Worm (Caenorhabditis elegans) whole organism, young adult: Measurements from ENCODE around the gene srlf-30.

Experiments
- B0019.2 ChIP-seq: fragments of 200-800 bp; sonication (Bioruptor generic); conservative IDR thresholded peaks from 2 replicates; pipeline ENCODE4 v1.3.6; 2022; ENCODE audit warnings: missing genetic modification reagents, missing genetic modification characterization, missing compliant biosample characterization
- C17E4.6 ChIP-seq: fragments of 200-800 bp; sonication (Bioruptor generic); IDR thresholded peaks from 2 replicates; pipeline ENCODE4 v1.3.6; 2022; ENCODE audit warnings: missing genetic modification reagents, missing genetic modification characterization, missing compliant biosample characterization
- F33H1.4 ChIP-seq: fragments of 200-800 bp; sonication (Bioruptor generic); IDR thresholded peaks from 2 replicates; pipeline ENCODE4 v1.3.6; 2022; ENCODE audit warnings: missing genetic modification reagents, missing genetic modification characterization, missing compliant biosample characterization
- F49E8.2 ChIP-seq: sonication (generic microtip); optimal IDR thresholded peaks from 3 replicates; lab custom pipeline; 2017; ENCODE audit warnings: missing genetic modification characterization, mild to moderate bottlenecking, missing compliant biosample characterization, antibody characterized with exemption, moderate library complexity; ENCODE audit not compliant: insufficient read depth
- F52B5.7 ChIP-seq: sonication (generic microtip); optimal IDR thresholded peaks from 2 replicates; lab custom pipeline; 2016; ENCODE audit warnings: mild to moderate bottlenecking, missing genetic modification characterization, missing compliant biosample characterization
- F55B11.4 ChIP-seq: sonication (generic microtip); optimal IDR thresholded peaks from 2 replicates; lab custom pipeline; 2016; ENCODE audit warnings: missing compliant biosample characterization, missing genetic modification characterization, borderline replicate concordance; ENCODE audit not compliant: insufficient read depth
- F57A8.1 ChIP-seq: fragments of 200-800 bp; sonication (Bioruptor generic); optimal IDR thresholded peaks from 2 replicates; lab custom pipeline; 2018; ENCODE audit warnings: mild to moderate bottlenecking, missing genetic modification characterization, moderate library complexity, missing compliant biosample characterization
- K11D2.4 ChIP-seq: fragments of 200-800 bp; sonication (Bioruptor generic); IDR thresholded peaks from 2 replicates; pipeline ENCODE4 v1.3.6; 2022; ENCODE audit warnings: missing genetic modification reagents, missing genetic modification characterization, missing compliant biosample characterization
- Y56A3A.18 ChIP-seq: fragments of 200-800 bp; sonication (Bioruptor generic); IDR thresholded peaks from 2 replicates; pipeline ENCODE4 v1.3.6; 2022; ENCODE audit warnings: missing genetic modification reagents, missing genetic modification characterization, missing compliant biosample characterization
- Y95B8A.8 ChIP-seq: fragments of 200-800 bp; sonication (Bioruptor generic); IDR thresholded peaks from 2 replicates; pipeline ENCODE4 v1.3.6; 2022; ENCODE audit warnings: missing genetic modification reagents, missing genetic modification characterization, missing compliant biosample characterization
- ama-1 ChIP-seq, 3 experiments: fragments of 150-350 bp in 1 of 3; sonication (generic microtip) in 2 of 3; optimal IDR thresholded peaks; 2 replicates each; lab custom pipeline; 2014 to 2018; ENCODE audit warnings: missing biosample characterization in 2 of 3, missing genetic modification characterization in 2 of 3, missing genetic modification reagents in 2 of 3
- aptf-2 ChIP-seq: fragments of 200-800 bp; sonication (Bioruptor generic); conservative IDR thresholded peaks from 2 replicates; pipeline ENCODE4 v1.3.6; 2022; ENCODE audit warnings: missing genetic modification reagents, missing genetic modification characterization, missing compliant biosample characterization
- athp-1 ChIP-seq: sonication (generic microtip); optimal IDR thresholded peaks from 2 replicates; lab custom pipeline; 2017; ENCODE audit warnings: mild to moderate bottlenecking, missing genetic modification characterization, missing compliant biosample characterization
- attf-5 ChIP-seq: fragments of 200-800 bp; sonication (Bioruptor generic); optimal IDR thresholded peaks from 2 replicates; lab custom pipeline; 2018; ENCODE audit warnings: mild to moderate bottlenecking, missing genetic modification characterization, missing compliant biosample characterization
- attf-6 ChIP-seq: fragments of 200-800 bp; sonication (Bioruptor generic); IDR thresholded peaks from 2 replicates; pipeline ENCODE4 v1.3.6; 2022; ENCODE audit warnings: missing genetic modification reagents, missing genetic modification characterization, missing compliant biosample characterization
- cebp-2 ChIP-seq: fragments of 200-800 bp; sonication (Bioruptor generic); IDR thresholded peaks from 2 replicates; pipeline ENCODE4 v1.3.6; 2022; ENCODE audit warnings: missing genetic modification characterization, missing compliant biosample characterization
- ceh-27 ChIP-seq: fragments of 200-800 bp; sonication (Bioruptor generic); optimal IDR thresholded peaks from 2 replicates; lab custom pipeline; 2018; ENCODE audit warnings: mild to moderate bottlenecking, missing genetic modification characterization, moderate library complexity, missing compliant biosample characterization
- ceh-79 ChIP-seq: sonication (generic microtip); optimal IDR thresholded peaks from 2 replicates; lab custom pipeline; 2017; ENCODE audit warnings: mild to moderate bottlenecking, missing genetic modification characterization, missing compliant biosample characterization
- dpff-1 ChIP-seq: sonication (generic microtip); optimal IDR thresholded peaks from 2 replicates; lab custom pipeline; 2017; ENCODE audit warnings: mild to moderate bottlenecking, missing genetic modification characterization, missing compliant biosample characterization
- egl-18 ChIP-seq: fragments of 200-800 bp; sonication (Bioruptor generic); IDR thresholded peaks from 2 replicates; pipeline ENCODE4 v1.3.6; 2022; ENCODE audit warnings: missing genetic modification reagents, missing genetic modification characterization, missing compliant biosample characterization
- egl-44 ChIP-seq: fragments of 200-800 bp; sonication (Bioruptor generic); IDR thresholded peaks from 2 replicates; pipeline ENCODE4 v1.3.6; 2022; ENCODE audit warnings: missing genetic modification reagents, missing genetic modification characterization, missing compliant biosample characterization
- ets-4 ChIP-seq: fragments of 200-800 bp; sonication (Bioruptor generic); optimal IDR thresholded peaks from 2 replicates; lab custom pipeline; 2018; ENCODE audit warnings: mild to moderate bottlenecking, missing genetic modification characterization, missing compliant biosample characterization
- hlh-26 ChIP-seq: fragments of 200-800 bp; sonication (Bioruptor generic); conservative IDR thresholded peaks from 2 replicates; pipeline ENCODE4 v1.3.6; 2022; ENCODE audit warnings: missing genetic modification reagents, missing genetic modification characterization, missing compliant biosample characterization
- lag-1 ChIP-seq: fragments of 200-800 bp; sonication (Bioruptor generic); IDR thresholded peaks from 2 replicates; pipeline ENCODE4 v1.3.6; 2022; ENCODE audit warnings: missing genetic modification reagents, missing genetic modification characterization, missing compliant biosample characterization
- let-526 ChIP-seq: fragments of 200-800 bp; sonication (Bioruptor generic); IDR thresholded peaks from 2 replicates; pipeline ENCODE4 v1.3.6; 2022; ENCODE audit warnings: missing genetic modification reagents, missing genetic modification characterization, missing compliant biosample characterization
- lin-35 ChIP-seq, 3 experiments: fragments of 150-350 bp in 2 of 3; sonication (generic microtip) in 1 of 3; optimal IDR thresholded peaks; 2 replicates each; lab custom pipeline; 2014 to 2018; ENCODE audit warnings: missing biosample characterization in 3 of 3, missing genetic modification characterization in 3 of 3, missing genetic modification reagents in 3 of 3
- lir-1 ChIP-seq: fragments of 200-800 bp; sonication (Bioruptor generic); conservative IDR thresholded peaks from 2 replicates; pipeline ENCODE4 v1.3.6; 2022; ENCODE audit warnings: missing genetic modification reagents, missing genetic modification characterization, missing compliant biosample characterization
- lsy-27 ChIP-seq: sonication (generic microtip); optimal IDR thresholded peaks from 2 replicates; lab custom pipeline; 2017; ENCODE audit warnings: missing genetic modification characterization, mild to moderate bottlenecking, missing compliant biosample characterization, antibody characterized with exemption, missing genotype, borderline replicate concordance; ENCODE audit not compliant: insufficient read depth
- madf-8 ChIP-seq: fragments of 200-800 bp; sonication (Bioruptor generic); conservative IDR thresholded peaks from 2 replicates; pipeline ENCODE4 v1.3.6; 2022; ENCODE audit warnings: missing genetic modification reagents, missing genetic modification characterization, missing compliant biosample characterization
- mel-28 ChIP-seq: sonication (generic microtip); optimal IDR thresholded peaks from 2 replicates; lab custom pipeline; 2016; ENCODE audit warnings: borderline replicate concordance, mild to moderate bottlenecking, missing genetic modification characterization, missing compliant biosample characterization
- nhr-80 ChIP-seq: sonication (generic microtip); optimal IDR thresholded peaks from 2 replicates; lab custom pipeline; 2016; ENCODE audit warnings: missing genetic modification characterization, missing compliant biosample characterization
- pbrm-1 ChIP-seq: fragments of 200-800 bp; sonication (Bioruptor generic); IDR thresholded peaks from 2 replicates; pipeline ENCODE4 v1.3.6; 2022; ENCODE audit warnings: missing genetic modification reagents, missing genetic modification characterization, missing compliant biosample characterization
- pha-4 ChIP-seq: fragments of 150-350 bp; sonication (generic microtip); optimal IDR thresholded peaks from 2 replicates; lab custom pipeline; 2014; ENCODE audit warnings: missing biosample characterization, missing genetic modification reagents, missing genetic modification characterization
- rcor-1 ChIP-seq: fragments of 200-800 bp; sonication (Bioruptor generic); IDR thresholded peaks from 2 replicates; pipeline ENCODE4 v1.3.6; 2022; ENCODE audit warnings: missing genetic modification reagents, missing genetic modification characterization, missing compliant biosample characterization
- sdz-38 ChIP-seq: sonication (generic microtip); optimal IDR thresholded peaks from 2 replicates; lab custom pipeline; 2016; ENCODE audit warnings: missing genotype, missing genetic modification characterization, missing compliant biosample characterization
- snpc-1.1 ChIP-seq: sonication (generic microtip); optimal IDR thresholded peaks from 2 replicates; lab custom pipeline; 2017; ENCODE audit warnings: missing genetic modification characterization, mild to moderate bottlenecking, missing compliant biosample characterization, antibody characterized with exemption, moderate library complexity, missing genotype, missing genetic modification reagents; ENCODE audit not compliant: insufficient read depth
- snpc-1.3 ChIP-seq: sonication (generic microtip); optimal IDR thresholded peaks from 2 replicates; lab custom pipeline; 2017; ENCODE audit warnings: missing genetic modification characterization, mild to moderate bottlenecking, missing compliant biosample characterization, antibody characterized with exemption, moderate library complexity, missing genotype, missing genetic modification reagents; ENCODE audit not compliant: insufficient read depth
- snpc-3.4 ChIP-seq: sonication (generic microtip); optimal IDR thresholded peaks from 2 replicates; lab custom pipeline; 2017; ENCODE audit warnings: missing genetic modification characterization, mild to moderate bottlenecking, missing compliant biosample characterization, antibody characterized with exemption, moderate library complexity, missing genotype, missing genetic modification reagents
- tbp1 ChIP-seq: fragments of 200-800 bp; sonication (Bioruptor generic); optimal IDR thresholded peaks from 2 replicates; lab custom pipeline; 2018; ENCODE audit warnings: mild to moderate bottlenecking, missing genetic modification characterization, missing compliant biosample characterization
- tlf-1 ChIP-seq: fragments of 200-800 bp; sonication (Bioruptor generic); optimal IDR thresholded peaks from 2 replicates; lab custom pipeline; 2018; ENCODE audit warnings: mild to moderate bottlenecking, missing genetic modification characterization, missing compliant biosample characterization
- unc-130 ChIP-seq: sonication (generic microtip); optimal IDR thresholded peaks from 2 replicates; lab custom pipeline; 2016; ENCODE audit warnings: missing genetic modification reagents, missing genetic modification characterization, missing compliant biosample characterization
- xnd-1 ChIP-seq: sonication (generic microtip); optimal IDR thresholded peaks from 2 replicates; lab custom pipeline; 2016; ENCODE audit warnings: missing genotype, missing genetic modification reagents, missing genetic modification characterization, missing compliant biosample characterization
- zim-3 ChIP-seq: sonication (generic microtip); optimal IDR thresholded peaks from 2 replicates; lab custom pipeline; 2017; ENCODE audit warnings: mild to moderate bottlenecking, missing genetic modification characterization, moderate library complexity, missing compliant biosample characterization
- ztf-25 ChIP-seq: fragments of 200-800 bp; sonication (Bioruptor generic); IDR thresholded peaks from 2 replicates; pipeline ENCODE4 v1.3.6; 2022; ENCODE audit warnings: missing genetic modification reagents, missing genetic modification characterization, missing compliant biosample characterization

srlf-30 gene

DNA sequence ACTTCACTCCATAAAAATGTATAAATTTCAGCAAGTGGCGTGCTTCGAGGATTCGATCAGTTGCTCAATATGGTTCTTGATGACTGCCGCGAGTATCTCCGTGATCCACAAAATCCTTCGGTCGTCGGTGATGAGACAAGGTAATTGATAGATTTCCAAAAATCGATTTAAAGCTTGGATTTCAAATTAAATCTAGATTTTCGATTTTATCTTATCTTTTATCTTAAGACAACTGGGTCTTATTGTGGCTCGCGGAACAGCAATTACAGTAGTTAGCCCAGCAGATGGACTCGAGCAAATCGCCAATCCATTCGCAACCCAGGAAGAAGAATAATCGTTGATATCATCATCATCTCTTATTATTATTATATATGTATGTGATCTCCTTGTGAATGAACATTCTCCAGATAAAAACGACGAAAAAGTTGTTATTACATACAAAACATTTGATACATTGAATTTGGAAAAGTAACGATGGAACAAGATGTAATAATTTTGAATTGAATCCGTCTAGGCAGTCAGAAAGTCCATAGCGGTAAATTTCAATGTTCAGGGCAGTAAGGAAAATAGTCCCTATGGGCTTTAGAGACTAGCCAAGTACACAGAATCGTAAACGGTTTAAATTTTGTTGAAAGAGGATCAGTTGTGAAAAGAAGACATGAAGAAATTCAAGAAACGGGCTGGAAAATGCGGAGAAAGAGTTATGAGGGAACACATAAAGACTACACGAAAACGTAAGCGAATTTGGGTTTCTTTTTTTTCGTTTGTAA, 33.8 kb downstream of the srlf-30 start (continued):
- TF ChIP-seq egl-18 (GFP tag; lab: Robert Waterston, UW) (no peak), Y56A3A.18 (GFP tag; lab: Robert Waterston, UW) (peak; percentile 90), snpc-3.4 (tag; lab: Kevin White, UChicago) (no peak), snpc-1.1 (tag; lab: Kevin White, UChicago) (no peak), sdz-38 (tag; lab: Kevin White, UChicago) (no peak), zim-3 (tag; lab: Kevin White, UChicago) (peak; percentile 81), F52B5.7 (tag; lab: Kevin White, UChicago) (peak; percentile 86), cebp-2 (GFP tag; lab: Robert Waterston, UW) (no peak), pha-4 (tag; lab: Kevin White, UChicago) (no peak), mel-28 (tag; lab: Kevin White, UChicago) (peak; percentile 16), ceh-79 (tag; lab: Kevin White, UChicago) (peak; percentile 71), attf-5 (GFP tag; lab: Kevin White, UChicago) (peak; percentile 32), rcor-1 (0 out of 2 replicates have a peak, but pooled peaks have one; percentile 25), madf-8 (no peak), nhr-80 (peak; percentile 0), F49E8.2 (tag; lab: Kevin White, UChicago) (no peak), attf-6 (GFP tag; lab: Robert Waterston, UW) (no peak), F55B11.4 (tag; lab: Kevin White, UChicago) (no peak), snpc-1.3 (tag; lab: Kevin White, UChicago) (no peak), athp-1 (tag; lab: Kevin White, UChicago) (peak; percentile 90), K11D2.4 (GFP tag; lab: Robert Waterston, UW) (peak; percentile 63; the same call in 1 of the 2 replicates), lsy-27 (tag; lab: Kevin White, UChicago) (no peak), B0019.2 (GFP tag; lab: Robert Waterston, UW) (no peak), ztf-25 (GFP tag; lab: Robert Waterston, UW) (no peak), ets-4 (GFP tag; lab: Kevin White, UChicago) (peak; percentile 14), F33H1.4 (GFP tag; lab: Robert Waterston, UW) (no peak), lag-1 (GFP tag; lab: Robert Waterston, UW) (0 out of 2 replicates have a peak, but pooled peaks have one; percentile 57), F57A8.1 (GFP tag; lab: Kevin White, UChicago) (no peak), tbp1 (GFP tag; lab: Kevin White, UChicago) (no peak), unc-130 (GFP tag; lab: Kevin White, UChicago) (peak; percentile 14), tlf-1 (GFP tag; lab: Kevin White, UChicago) (peak; percentile 83), lin-35 (GFP tag; optimal IDR thresholded peaks at IDR 0.05; lab: Kevin White, UChicago) (peak in 1 of 3 experiments; percentile 39), xnd-1 (no peak)

DNA sequence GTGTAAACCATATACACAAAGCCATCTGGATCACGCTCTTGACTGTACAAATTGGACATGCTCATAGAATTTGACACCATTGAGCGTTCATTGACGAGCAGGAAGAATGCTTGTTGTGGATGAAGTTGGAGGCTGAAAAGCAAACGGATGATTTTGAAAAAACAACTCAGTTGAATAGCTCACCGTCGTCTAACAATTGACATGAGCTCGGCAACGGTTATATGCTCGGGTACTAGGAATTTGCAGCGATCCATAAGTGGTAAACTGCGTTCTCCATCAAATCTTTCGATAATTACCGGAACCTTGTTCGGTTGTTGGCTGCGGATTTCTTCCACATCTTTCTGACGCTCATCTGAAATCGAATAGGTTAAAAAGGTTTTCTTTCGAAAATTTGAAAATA, 34.6 kb downstream of the srlf-30 start:
- no peak for TF ChIP-seq aptf-2 (GFP tag; lab: Robert Waterston, UW)
- no peak for TF ChIP-seq dpff-1 (tag; lab: Kevin White, UChicago)
- TF ChIP-seq ama-1 (optimal IDR thresholded peaks at IDR 0.05; lab: Kevin White, UChicago): peak; percentile 56
- no peak for TF ChIP-seq ama-1 (GFP tag; optimal IDR thresholded peaks at IDR 0.05; lab: Kevin White, UChicago)
- no peak for TF ChIP-seq let-526 (GFP tag; lab: Robert Waterston, UW)
- TF ChIP-seq ets-4 (GFP tag; lab: Kevin White, UChicago): no peak
- no peak for TF ChIP-seq ztf-25 (GFP tag; lab: Robert Waterston, UW)
- TF ChIP-seq C17E4.6 (GFP tag; lab: Robert Waterston, UW): 0 out of 2 replicates have a peak, but pooled peaks have one; percentile 7
- 0 out of 2 replicates have a peak, but pooled peaks have one; percentile 9 for TF ChIP-seq Y95B8A.8 (GFP tag; lab: Robert Waterston, UW)
- TF ChIP-seq ceh-27 (GFP tag; lab: Kevin White, UChicago): no peak
- no peak for TF ChIP-seq hlh-26 (GFP tag; lab: Robert Waterston, UW)
- no peak for TF ChIP-seq egl-44 (GFP tag; lab: Robert Waterston, UW)
- no peak for TF ChIP-seq mel-28 (tag; lab: Kevin White, UChicago)
- 0 out of 2 replicates have a peak, but pooled peaks have one; percentile 5 for TF ChIP-seq pbrm-1 (GFP tag; lab: Robert Waterston, UW)
- TF ChIP-seq madf-8: no peak
- TF ChIP-seq ceh-79 (tag; lab: Kevin White, UChicago): no peak
- TF ChIP-seq lir-1 (GFP tag; lab: Robert Waterston, UW): no peak
